Worm (Caenorhabditis elegans): ENCODE data around the gene C35B1.9.

C35B1.9 gene

DNA sequence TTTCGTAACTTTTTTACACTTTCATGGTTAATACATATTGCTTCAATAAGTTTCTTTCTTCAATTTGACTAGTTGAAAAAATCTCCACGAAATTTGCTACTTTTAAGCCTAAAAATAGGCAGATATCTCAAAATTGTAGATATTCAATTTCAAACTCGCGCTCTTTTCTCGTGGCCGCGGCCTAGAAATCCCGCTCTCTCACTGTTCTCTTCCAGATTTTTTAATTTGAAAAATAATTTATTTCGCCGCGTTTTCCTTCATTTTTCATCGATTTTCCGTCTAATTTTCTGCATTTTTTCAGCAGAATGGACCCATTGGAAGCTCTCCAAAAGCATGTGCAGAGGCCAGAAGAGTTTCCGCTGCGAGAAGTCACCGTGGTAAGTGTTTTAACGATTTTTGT, 38.5 kb downstream of the C35B1.9 start, which contains the start of gene cdc-73:
Gene cdc-73, plus strand, starts transcription at position 302 of the 400 bp plus-strand sequence.
- no peak for TF ChIP-seq lin-1 (GFP tag; IDR thresholded peaks at IDR 0.05)
- TF ChIP-seq unc-130 (GFP tag; optimal IDR thresholded peaks at IDR 0.05): peak; percentile 79
- no peak for TF ChIP-seq nhr-10 (tag; optimal IDR thresholded peaks at IDR 0.05)
- TF ChIP-seq fos-1 (tag; optimal IDR thresholded peaks at IDR 0.05): no peak
- TF ChIP-seq ZK337.2 (GFP tag; IDR thresholded peaks at IDR 0.05): no peak
- peak; percentile 91 for TF ChIP-seq dpl-1 (GFP tag; optimal IDR thresholded peaks at IDR 0.05)
- TF ChIP-seq mes-2 (tag; optimal IDR thresholded peaks at IDR 0.05; ENCODE audit: poor library complexity, severe bottlenecking): peak; percentile 96
- peak; percentile 5 for TF ChIP-seq nhr-6 (tag; optimal IDR thresholded peaks at IDR 0.05)
- peak; percentile 45 for TF ChIP-seq lin-38 (GFP tag; IDR thresholded peaks at IDR 0.05)
- TF ChIP-seq lsy-2 (tag; optimal IDR thresholded peaks at IDR 0.05): peak in 1 of 2 experiments; percentile 56
- no peak for TF ChIP-seq ceh-32 (tag; optimal IDR thresholded peaks at IDR 0.05; ENCODE audit: poor library complexity)
- peak; percentile 21 for TF ChIP-seq duxl-1 (tag; optimal IDR thresholded peaks at IDR 0.05; ENCODE audit: poor library complexity)
- peak in 1 of 2 experiments; percentile 70 for TF ChIP-seq hif-1 (tag; optimal IDR thresholded peaks at IDR 0.05)
- no peak for TF ChIP-seq nhr-25 (tag; optimal IDR thresholded peaks at IDR 0.05; ENCODE audit: borderline replicate concordance, insufficient read depth)
- no peak for TF ChIP-seq mep-1 (tag; optimal IDR thresholded peaks at IDR 0.05)
- TF ChIP-seq hmg-1.1 (GFP tag; IDR thresholded peaks at IDR 0.05): 0 out of 2 replicates have a peak, but pooled peaks have one; percentile 21

DNA sequence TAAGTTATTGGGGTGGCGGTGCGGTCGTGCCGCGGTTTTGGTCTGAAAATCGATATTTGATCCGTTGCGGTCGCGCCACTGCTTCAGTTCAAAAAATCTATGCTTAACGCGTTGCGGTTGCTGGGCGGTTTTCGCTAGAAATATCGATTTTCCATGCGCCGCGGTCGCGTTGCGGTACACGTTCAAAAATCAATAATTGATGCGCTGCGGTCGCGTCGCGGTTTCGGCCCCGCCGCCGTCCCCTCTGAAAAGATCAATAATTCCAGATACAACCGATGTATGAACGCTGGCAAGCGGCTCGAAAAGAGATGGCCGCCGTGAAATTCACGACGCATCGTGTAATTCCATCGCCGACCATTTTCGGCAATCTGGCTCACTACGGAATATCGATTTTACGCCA, 39.7 kb downstream of the C35B1.9 start:
- no peak for TF ChIP-seq nhr-42 (GFP tag; IDR thresholded peaks at IDR 0.05)
- peak; percentile 23; the same call in 1 of the 2 replicates for TF ChIP-seq set-16 (GFP tag; IDR thresholded peaks at IDR 0.05)
- peak; percentile 61 for TF ChIP-seq ceh-28 (tag; optimal IDR thresholded peaks at IDR 0.05)

DNA sequence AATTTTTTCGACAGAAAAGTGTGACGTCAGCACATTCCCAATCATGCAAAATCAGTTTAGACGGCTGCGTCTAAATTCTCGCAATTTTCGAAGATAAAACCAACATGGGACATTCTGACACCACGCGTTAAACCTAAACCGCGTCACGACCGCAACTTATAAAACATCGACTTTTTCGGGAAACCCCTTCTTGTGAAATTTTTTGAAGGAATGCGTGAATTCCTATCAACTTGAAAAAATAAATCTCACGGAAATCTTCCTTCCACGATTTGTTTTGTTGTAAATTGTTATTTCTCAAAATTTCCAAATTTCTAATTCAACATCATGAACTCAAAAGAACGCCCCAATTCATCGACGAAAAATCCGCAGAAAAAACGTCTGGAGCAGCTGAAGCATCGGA, 40.8 kb downstream of the C35B1.9 start, which contains the start of gene F35F11.2:
Gene F35F11.2, plus strand, starts transcription at position 301 of the 400 bp plus-strand sequence.
- no peak for TF ChIP-seq F26F4.8 (GFP tag; conservative IDR thresholded peaks at IDR 0.05)
- TF ChIP-seq F37D6.2 (tag; optimal IDR thresholded peaks at IDR 0.05): no peak
- TF ChIP-seq aly-2 (tag; optimal IDR thresholded peaks at IDR 0.05): no peak
- TF ChIP-seq madf-5 (GFP tag; IDR thresholded peaks at IDR 0.05): no peak
- TF ChIP-seq nhr-42 (GFP tag; IDR thresholded peaks at IDR 0.05): no peak
- no peak for TF ChIP-seq dve-1 (tag; optimal IDR thresholded peaks at IDR 0.05; ENCODE audit: insufficient read depth)
- no peak for TF ChIP-seq egl-43 (GFP tag; IDR thresholded peaks at IDR 0.05)
- no peak for TF ChIP-seq ama-1 (optimal IDR thresholded peaks at IDR 0.05)
- TF ChIP-seq mep-1 (tag; optimal IDR thresholded peaks at IDR 0.05): no peak
- TF ChIP-seq dmd-8 (GFP tag; IDR thresholded peaks at IDR 0.05): no peak
- no peak for TF ChIP-seq lim-7 (GFP tag; IDR thresholded peaks at IDR 0.05)
- no peak for TF ChIP-seq Y75B8A.6 (GFP tag; IDR thresholded peaks at IDR 0.05)
- no peak for TF ChIP-seq daf-12 (tag; optimal IDR thresholded peaks at IDR 0.05)
- TF ChIP-seq zag-1 (tag; optimal IDR thresholded peaks at IDR 0.05): no peak
- TF ChIP-seq nhr-76 (tag; optimal IDR thresholded peaks at IDR 0.05): no peak
- TF ChIP-seq lin-29 (GFP tag; IDR thresholded peaks at IDR 0.05): no peak
- no peak for TF ChIP-seq daf-8 (GFP tag; IDR thresholded peaks at IDR 0.05)
- TF ChIP-seq mes-2 (tag; optimal IDR thresholded peaks at IDR 0.05; ENCODE audit: poor library complexity, severe bottlenecking): no peak

DNA sequence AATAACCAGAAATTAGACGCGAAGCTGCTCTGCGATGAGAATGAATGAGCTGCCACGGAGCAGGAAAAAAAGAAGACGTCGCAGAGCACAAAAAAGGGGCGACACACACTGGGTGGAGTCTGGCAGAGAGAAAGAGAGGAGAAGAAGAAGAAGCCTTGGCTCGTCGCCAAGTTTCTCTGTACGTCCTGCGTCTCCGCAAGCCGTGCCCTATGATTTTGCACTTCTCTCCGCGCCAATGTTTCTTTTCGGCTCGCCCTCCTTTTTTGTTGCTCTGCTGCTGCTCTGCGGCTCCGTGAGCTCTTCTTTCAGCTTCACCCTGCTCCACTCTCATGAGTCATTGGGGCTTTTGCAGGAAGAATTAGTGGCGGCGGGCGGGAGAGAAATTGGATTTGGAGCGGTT, 45.9 kb downstream of the C35B1.9 start, which contains the start of gene hlh-30:
Gene hlh-30, minus strand, starts transcription at position 69 of the 400 bp plus-strand sequence.
- TF ChIP-seq nhr-28 (tag; optimal IDR thresholded peaks at IDR 0.05) (peak; percentile 9), hlh-30 (tag; optimal IDR thresholded peaks at IDR 0.05; ENCODE audit: insufficient read depth) (no peak), tra-1 (GFP tag; IDR thresholded peaks at IDR 0.05) (0 out of 2 replicates have a peak, but pooled peaks have one; percentile 38), ztf-11 (tag; optimal IDR thresholded peaks at IDR 0.05) (no peak), ceh-32 (tag; optimal IDR thresholded peaks at IDR 0.05; ENCODE audit: poor library complexity) (no peak), mdl-1 (tag; optimal IDR thresholded peaks at IDR 0.05) (peak in 1 of 2 experiments; percentile 35), hmg-1.1 (GFP tag; IDR thresholded peaks at IDR 0.05) (peak; percentile 87), dmd-6 (GFP tag; IDR thresholded peaks at IDR 0.05) (peak; percentile 70), fkh-10 (GFP tag; optimal IDR thresholded peaks at IDR 0.05) (peak; percentile 30), ceh-44 (GFP tag; IDR thresholded peaks at IDR 0.05) (0 out of 2 replicates have a peak, but pooled peaks have one; percentile 10), F37D6.2 (tag; optimal IDR thresholded peaks at IDR 0.05) (peak; percentile 68), aha-1 (tag) (peak; percentile 82), nhr-76 (tag; optimal IDR thresholded peaks at IDR 0.05) (no peak), nhr-6 (tag; optimal IDR thresholded peaks at IDR 0.05) (peak; percentile 20), pha-4 (GFP tag; IDR thresholded peaks at IDR 0.05) (0 out of 2 replicates have a peak, but pooled peaks have one; percentile 7), pha-4 (tag; optimal IDR thresholded peaks at IDR 0.05) (no peak), nhr-11 (tag; optimal IDR thresholded peaks at IDR 0.05) (peak; percentile 35), hif-1 (tag; optimal IDR thresholded peaks at IDR 0.05) (peak in 1 of 2 experiments; percentile 73)
